Worm (Caenorhabditis elegans): ENCODE measurements around the gene srh-149.

DNA sequence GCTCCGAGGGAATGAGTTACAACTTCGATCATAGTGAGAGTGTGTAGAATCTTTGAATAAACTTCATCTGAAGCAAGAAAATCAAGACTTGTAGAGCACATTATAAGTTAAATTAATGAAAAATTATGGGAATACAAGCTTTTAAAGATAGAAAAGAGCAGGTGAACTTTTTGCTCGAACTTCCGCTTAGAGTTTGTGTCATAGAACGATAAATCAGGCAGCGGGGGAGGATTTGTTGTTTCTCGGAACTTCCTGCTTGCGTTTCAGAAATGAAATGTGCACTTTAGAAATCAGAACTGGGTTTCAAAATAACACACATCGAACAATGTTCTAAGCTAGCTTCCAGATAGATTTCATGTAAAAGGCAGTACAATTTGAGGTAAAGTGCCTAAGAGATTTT lies at the start of gene srh-149:
- TF ChIP-seq dao-5 (tag; optimal IDR thresholded peaks at IDR 0.05) = no peak
- TF ChIP-seq him-1 (tag; optimal IDR thresholded peaks at IDR 0.05) = no peak
